Worm (Caenorhabditis elegans) whole organism, L1 larva: ENCODE measurements around the gene emc-5.

Source experiments
- C16A3.4 ChIP-seq: fragments of 150-350 bp; optimal IDR thresholded peaks from 2 replicates; lab custom pipeline; 2014; ENCODE audit warnings: missing biosample characterization, missing genetic modification characterization
- F16B12.6 ChIP-seq: fragments of 150-350 bp; optimal IDR thresholded peaks from 2 replicates; lab custom pipeline; 2014; ENCODE audit warnings: missing biosample characterization, missing genetic modification characterization
- alr-1 ChIP-seq: fragments of 200-800 bp; sonication (Bioruptor generic); optimal IDR thresholded peaks from 2 replicates; lab custom pipeline; 2018; ENCODE audit warnings: borderline replicate concordance, mild to moderate bottlenecking, missing genetic modification characterization, missing compliant biosample characterization
- aly-2 ChIP-seq: fragments of 150-350 bp; optimal IDR thresholded peaks from 2 replicates; lab custom pipeline; 2014; ENCODE audit warnings: missing biosample characterization, missing genetic modification characterization
- blmp-1 ChIP-seq: fragments of 150-350 bp; optimal IDR thresholded peaks from 2 replicates; lab custom pipeline; 2014; ENCODE audit warnings: missing biosample characterization, missing genetic modification characterization
- ceh-82 ChIP-seq, 3 experiments: fragments of 150-350 bp in 1 of 3; sonication (generic microtip) in 2 of 3; optimal IDR thresholded peaks; 2 replicates each; lab custom pipeline; 2014 to 2017; ENCODE audit warnings: missing biosample characterization in 3 of 3, missing genetic modification characterization in 3 of 3
- ceh-88 ChIP-seq: fragments of 200-800 bp; sonication (Bioruptor generic); IDR thresholded peaks from 2 replicates; pipeline ENCODE4 v1.3.6; 2022; ENCODE audit warnings: missing genetic modification characterization, missing compliant biosample characterization
- dpl-1 ChIP-seq, 3 experiments: fragments of 150-350 bp in 2 of 3; sonication (generic microtip) in 1 of 3; optimal IDR thresholded peaks; 2 replicates each; lab custom pipeline; 2014 to 2017; ENCODE audit warnings: missing biosample characterization in 3 of 3, missing genetic modification characterization in 3 of 3, missing genetic modification reagents in 3 of 3
- efl-1 ChIP-seq, 4 experiments: fragments of 150-350 bp; optimal IDR thresholded peaks in 3 of 4; peaks in 1 of 4; 1 replicate in 1 of 4; 2 replicates in 3 of 4; lab custom pipeline; 2014; ENCODE audit warnings: missing biosample characterization in 2 of 4, missing genetic modification characterization in 2 of 4, missing genetic modification reagents in 2 of 4
- egl-13 ChIP-seq: sonication (generic microtip); optimal IDR thresholded peaks from 2 replicates; lab custom pipeline; 2016; ENCODE audit warnings: missing genotype, missing genetic modification reagents, missing genetic modification characterization, missing compliant biosample characterization
- ets-5 ChIP-seq: fragments of 200-800 bp; sonication (Bioruptor generic); IDR thresholded peaks from 2 replicates; pipeline ENCODE4 v1.3.6; 2022; ENCODE audit warnings: missing genetic modification characterization, missing compliant biosample characterization
- fkh-10 ChIP-seq: sonication (generic microtip); optimal IDR thresholded peaks from 2 replicates; lab custom pipeline; 2017; ENCODE audit warnings: missing biosample characterization, missing genetic modification reagents, missing genetic modification characterization
- grh-1 ChIP-seq: fragments of 200-800 bp; sonication (Bioruptor generic); IDR thresholded peaks from 2 replicates; pipeline ENCODE4 v1.3.6; 2022; ENCODE audit warnings: missing genetic modification reagents, missing genetic modification characterization, missing compliant biosample characterization
- hlh-4 ChIP-seq: sonication (generic microtip); optimal IDR thresholded peaks from 2 replicates; lab custom pipeline; 2016; ENCODE audit warnings: mild to moderate bottlenecking, missing genetic modification characterization, missing compliant biosample characterization
- irx-1 ChIP-seq: sonication (generic microtip); optimal IDR thresholded peaks from 2 replicates; lab custom pipeline; 2016; ENCODE audit warnings: missing genetic modification characterization, missing compliant biosample characterization
- jun-1 ChIP-seq: fragments of 150-350 bp; optimal IDR thresholded peaks from 2 replicates; lab custom pipeline; 2014; ENCODE audit warnings: missing biosample characterization, missing genetic modification reagents, missing genetic modification characterization
- lin-13 ChIP-seq: fragments of 150-350 bp; optimal IDR thresholded peaks from 2 replicates; lab custom pipeline; 2014; ENCODE audit warnings: missing biosample characterization, missing genetic modification reagents, missing genetic modification characterization
- lin-14 ChIP-seq: fragments of 200-800 bp; sonication (Bioruptor generic); optimal IDR thresholded peaks from 2 replicates; lab custom pipeline; 2018; ENCODE audit warnings: mild to moderate bottlenecking, missing genetic modification characterization, moderate library complexity, missing compliant biosample characterization
- lin-35 ChIP-seq, 2 experiments: fragments of 150-350 bp; optimal IDR thresholded peaks; 2 replicates each; lab custom pipeline; 2014; ENCODE audit warnings: missing biosample characterization in 2 of 2, missing genetic modification characterization in 2 of 2, missing genetic modification reagents in 2 of 2
- lir-3 ChIP-seq: sonication (generic microtip); optimal IDR thresholded peaks from 2 replicates; lab custom pipeline; 2016; ENCODE audit warnings: mild to moderate bottlenecking, missing genetic modification characterization, moderate library complexity, missing compliant biosample characterization; ENCODE audit not compliant: poor library complexity
- lsy-2 ChIP-seq, 2 experiments: fragments of 150-350 bp; optimal IDR thresholded peaks; 2 replicates each; lab custom pipeline; 2014; ENCODE audit warnings: missing biosample characterization in 2 of 2, missing genetic modification characterization in 2 of 2
- mep-1 ChIP-seq: fragments of 150-350 bp; optimal IDR thresholded peaks from 2 replicates; lab custom pipeline; 2014; ENCODE audit warnings: missing biosample characterization, missing genetic modification characterization
- nhr-11 ChIP-seq: fragments of 150-350 bp; optimal IDR thresholded peaks from 2 replicates; lab custom pipeline; 2014; ENCODE audit warnings: missing biosample characterization, missing genetic modification characterization
- nhr-237 ChIP-seq: fragments of 150-350 bp; optimal IDR thresholded peaks from 2 replicates; lab custom pipeline; 2014; ENCODE audit warnings: missing biosample characterization, missing genetic modification characterization
- nhr-47 ChIP-seq: sonication (generic microtip); optimal IDR thresholded peaks from 2 replicates; lab custom pipeline; 2016; ENCODE audit warnings: mild to moderate bottlenecking, missing genetic modification characterization, moderate library complexity, missing compliant biosample characterization
- nhr-71 ChIP-seq: sonication (generic microtip); optimal IDR thresholded peaks from 2 replicates; lab custom pipeline; 2016; ENCODE audit warnings: mild to moderate bottlenecking, missing genetic modification characterization, moderate library complexity, missing compliant biosample characterization
- nhr-77 ChIP-seq: fragments of 150-350 bp; optimal IDR thresholded peaks from 2 replicates; lab custom pipeline; 2014; ENCODE audit warnings: missing biosample characterization, missing genetic modification characterization
- pqm-1 ChIP-seq: sonication (generic microtip); optimal IDR thresholded peaks from 3 replicates; lab custom pipeline; 2017; ENCODE audit warnings: missing biosample characterization, missing genetic modification characterization
- skn-1 ChIP-seq: fragments of 150-350 bp; optimal IDR thresholded peaks from 2 replicates; lab custom pipeline; 2014; ENCODE audit warnings: missing biosample characterization, missing genetic modification characterization
- snu-23 ChIP-seq: sonication (generic microtip); optimal IDR thresholded peaks from 2 replicates; lab custom pipeline; 2016; ENCODE audit warnings: missing genetic modification characterization, missing compliant biosample characterization
- sup-37 ChIP-seq: fragments of 200-800 bp; sonication (Bioruptor generic); optimal IDR thresholded peaks from 2 replicates; lab custom pipeline; 2018; ENCODE audit warnings: mild to moderate bottlenecking, missing genetic modification characterization, missing compliant biosample characterization
- tbx-2 ChIP-seq: sonication (generic microtip); optimal IDR thresholded peaks from 2 replicates; lab custom pipeline; 2016; ENCODE audit warnings: missing genetic modification characterization, missing compliant biosample characterization
- tlp-1 ChIP-seq: fragments of 150-350 bp; optimal IDR thresholded peaks from 2 replicates; lab custom pipeline; 2014; ENCODE audit warnings: missing biosample characterization, missing genetic modification characterization
- unc-62 ChIP-seq: fragments of 150-350 bp; optimal IDR thresholded peaks from 2 replicates; lab custom pipeline; 2014; ENCODE audit warnings: missing biosample characterization, missing genetic modification reagents, missing genetic modification characterization
- vab-15 ChIP-seq: sonication (generic microtip); optimal IDR thresholded peaks from 2 replicates; lab custom pipeline; 2017; ENCODE audit warnings: missing genotype, mild to moderate bottlenecking, missing genetic modification characterization, missing compliant biosample characterization
- xbp-1 ChIP-seq: sonication (generic microtip); optimal IDR thresholded peaks from 2 replicates; lab custom pipeline; 2016; ENCODE audit warnings: missing genetic modification characterization, missing compliant biosample characterization
- zip-4 ChIP-seq: fragments of 200-800 bp; sonication (Bioruptor generic); optimal IDR thresholded peaks from 2 replicates; lab custom pipeline; 2018; ENCODE audit warnings: mild to moderate bottlenecking, missing genetic modification characterization, moderate library complexity, missing compliant biosample characterization

emc-5 gene

ce11 chrII:11495307-11495706 is 1.3 kb upstream of the emc-5 start, which contains the start of the genes ooc-3 and B0334.4:
ooc-3 (minus strand) TSS chrII:11495321.
B0334.4 (plus strand) TSS chrII:11495692.
- no peak for TF ChIP-seq lir-3 (tag; lab: Kevin White, UChicago)
- peak; percentile 32 for TF ChIP-seq nhr-47 (tag; lab: Kevin White, UChicago)
- peak; percentile 47 for TF ChIP-seq skn-1 (tag; lab: Kevin White, UChicago)
- TF ChIP-seq F16B12.6: peak; percentile 81
- TF ChIP-seq nhr-71 (tag; lab: Kevin White, UChicago): peak; percentile 27
- no peak for TF ChIP-seq grh-1 (GFP tag; lab: Robert Waterston, UW)
- TF ChIP-seq efl-1 (optimal IDR thresholded peaks at IDR 0.05; lab: Kevin White, UChicago): peak; percentile 38 to 58
- TF ChIP-seq efl-1 (GFP tag; optimal IDR thresholded peaks at IDR 0.05 in 1 of 2; lab: Kevin White, UChicago): peak; percentile 56 to 85
- TF ChIP-seq snu-23 (GFP tag; lab: Kevin White, UChicago): peak; percentile 45
- TF ChIP-seq pqm-1 (tag; lab: Kevin White, UChicago): no peak
- TF ChIP-seq fkh-10 (GFP tag; lab: Kevin White, UChicago): no peak
- peak; percentile 80 to 97 for TF ChIP-seq lsy-2 (tag; optimal IDR thresholded peaks at IDR 0.05; lab: Kevin White, UChicago)
- TF ChIP-seq lin-14 (GFP tag; lab: Kevin White, UChicago): peak; percentile 22
- peak in 2 of 3 experiments; percentile 18 to 48 for TF ChIP-seq ceh-82 (tag; optimal IDR thresholded peaks at IDR 0.05; lab: Kevin White, UChicago)
- TF ChIP-seq blmp-1: peak; percentile 6
- TF ChIP-seq C16A3.4 (tag; lab: Kevin White, UChicago): peak; percentile 16
- peak; percentile 44 to 60 for TF ChIP-seq lin-35 (GFP tag; optimal IDR thresholded peaks at IDR 0.05; lab: Kevin White, UChicago)
- peak; percentile 16 for TF ChIP-seq aly-2 (tag; lab: Kevin White, UChicago)
- peak; percentile 29 for TF ChIP-seq mep-1 (tag; lab: Kevin White, UChicago)
- no peak for TF ChIP-seq egl-13
- TF ChIP-seq dpl-1 (GFP tag; optimal IDR thresholded peaks at IDR 0.05; lab: Kevin White, UChicago): peak; percentile 14 to 67 (median 34)
- TF ChIP-seq hlh-4: no peak
- no peak for TF ChIP-seq ceh-88 (GFP tag; lab: Robert Waterston, UW)
- no peak for TF ChIP-seq unc-62
- no peak for TF ChIP-seq ets-5 (GFP tag; lab: Robert Waterston, UW)
- TF ChIP-seq irx-1 (tag; lab: Kevin White, UChicago): no peak
- no peak for TF ChIP-seq nhr-77 (tag; lab: Kevin White, UChicago)
- no peak for TF ChIP-seq nhr-237 (tag; lab: Kevin White, UChicago)
- no peak for TF ChIP-seq xbp-1 (tag; lab: Kevin White, UChicago)
- TF ChIP-seq tlp-1 (tag; lab: Kevin White, UChicago): no peak
- no peak for TF ChIP-seq alr-1 (tag; lab: Kevin White, UChicago)
- TF ChIP-seq zip-4 (GFP tag; lab: Kevin White, UChicago): peak; percentile 32

ce11 chrII:11495806-11496205 is 774 bp upstream of the emc-5 start:
- TF ChIP-seq efl-1 (optimal IDR thresholded peaks at IDR 0.05; lab: Kevin White, UChicago) (no peak), efl-1 (GFP tag; optimal IDR thresholded peaks at IDR 0.05 in 1 of 2; lab: Kevin White, UChicago) (peak in 1 of 2 experiments; percentile 93), fkh-10 (GFP tag; lab: Kevin White, UChicago) (no peak)
- TF ChIP-seq, all 84 proteins: peak for 1

- TF ChIP-seq grh-1 (GFP tag; lab: Robert Waterston, UW): no peak
- no peak for TF ChIP-seq sup-37 (GFP tag; lab: Kevin White, UChicago)
- TF ChIP-seq mep-1 (tag; lab: Kevin White, UChicago): no peak
- TF ChIP-seq nhr-11 (tag; lab: Kevin White, UChicago): no peak
- no peak for TF ChIP-seq lin-13
- no peak for TF ChIP-seq vab-15 (tag; lab: Kevin White, UChicago)
- TF ChIP-seq jun-1 (tag; lab: Kevin White, UChicago): no peak
- TF ChIP-seq tbx-2 (tag; lab: Kevin White, UChicago): no peak
Observed at ce11 chrII:11497365-11497764, 785 bp downstream of the emc-5 start, which contains the start of gene B0334.5. B0334.5 (plus strand) TSS chrII:11497665.
